Worm (Caenorhabditis elegans) whole organism, L4 larva: ENCODE results near the gene ZK354.3.
"Not testable (repeated sequence)": the region's sequence is repeated elsewhere in the genome, so short reads cannot be mapped to it uniquely, and the experiment has no call there.

Experiments used
- daf-19 ChIP-seq: fragments of 200-800 bp; sonication (Bioruptor generic); conservative IDR thresholded peaks from 2 replicates; pipeline ENCODE4 v1.3.6; 2022; ENCODE audit warnings: missing genetic modification characterization, missing compliant biosample characterization
- nhr-76 ChIP-seq: fragments of 150-350 bp; optimal IDR thresholded peaks from 2 replicates; lab custom pipeline; 2014; ENCODE audit warnings: missing biosample characterization, missing genetic modification characterization

- TF ChIP-seq nhr-76 (tag; lab: Kevin White, UChicago); daf-19 (GFP tag; lab: Robert Waterston, UW): not testable (repeated sequence)
These were observed 48.1 kb upstream of the ZK354.3 start for ce11 chrIV:5261786-5262185.
